Worm (Caenorhabditis elegans) whole organism, L4 larva: Measurements from ENCODE around the gene F19H8.2.
A peak's percentile ranks its signal among the peaks of the same experiment; 100 is the strongest.

Experiments
- F26F4.8 ChIP-seq: fragments of 200-800 bp; sonication (Bioruptor generic); conservative IDR thresholded peaks from 2 replicates; pipeline ENCODE4 v1.3.6; 2022; ENCODE audit warnings: missing genetic modification characterization, missing compliant biosample characterization
- R02D3.7 ChIP-seq: fragments of 150-350 bp; sonication (generic microtip); optimal IDR thresholded peaks from 3 replicates; lab custom pipeline; 2014; ENCODE audit warnings: missing biosample characterization, missing genetic modification characterization
- Y105C5A.15 ChIP-seq: fragments of 200-800 bp; sonication (Bioruptor generic); IDR thresholded peaks from 2 replicates; pipeline ENCODE4 v1.3.6; 2022; ENCODE audit warnings: missing genetic modification characterization, missing compliant biosample characterization
- aha-1 ChIP-seq: fragments of 150-350 bp; peaks from one replicate; lab custom pipeline; 2014; ENCODE audit warnings: missing biosample characterization, missing genetic modification characterization
- aly-2 ChIP-seq: sonication (generic microtip); optimal IDR thresholded peaks from 2 replicates; lab custom pipeline; 2018; ENCODE audit warnings: missing biosample characterization, missing genetic modification characterization
- attf-4 ChIP-seq: sonication (generic microtip); optimal IDR thresholded peaks from 3 replicates; lab custom pipeline; 2017; ENCODE audit warnings: missing biosample characterization, missing genetic modification characterization
- ceh-20 ChIP-seq: fragments of 200-800 bp; sonication (Bioruptor generic); IDR thresholded peaks from 2 replicates; pipeline ENCODE4 v1.3.6; 2022; ENCODE audit warnings: missing genetic modification reagents, missing genetic modification characterization, missing compliant biosample characterization
- ceh-44 ChIP-seq: fragments of 200-800 bp; sonication (Bioruptor generic); IDR thresholded peaks from 2 replicates; pipeline ENCODE4 v1.3.6; 2022; ENCODE audit warnings: missing genetic modification reagents, missing genetic modification characterization, missing compliant biosample characterization
- ceh-82 ChIP-seq: sonication (generic microtip); optimal IDR thresholded peaks from 2 replicates; lab custom pipeline; 2017; ENCODE audit warnings: missing biosample characterization, missing genetic modification characterization
- gei-8 ChIP-seq: fragments of 200-800 bp; sonication (Bioruptor generic); optimal IDR thresholded peaks from 2 replicates; lab custom pipeline; 2018; ENCODE audit warnings: mild to moderate bottlenecking, missing genetic modification characterization, missing compliant biosample characterization
- hif-1 ChIP-seq, 2 experiments: sonication (generic microtip); optimal IDR thresholded peaks; 2 replicates each; lab custom pipeline; 2016 to 2017; ENCODE audit warnings: missing compliant biosample characterization in 2 of 2, missing genetic modification characterization in 2 of 2, missing genetic modification reagents in 2 of 2, missing genotype in 2 of 2, mild to moderate bottlenecking in 1 of 2
- hlh-30 ChIP-seq: sonication (generic microtip); optimal IDR thresholded peaks from 2 replicates; lab custom pipeline; 2017; ENCODE audit warnings: antibody characterized with exemption, mild to moderate bottlenecking, missing genetic modification characterization, missing compliant biosample characterization; ENCODE audit not compliant: insufficient read depth
- hmg-1.1 ChIP-seq: fragments of 200-800 bp; sonication (Bioruptor generic); IDR thresholded peaks from 2 replicates; pipeline ENCODE4 v1.3.6; 2022; ENCODE audit warnings: missing genetic modification reagents, missing genetic modification characterization, missing compliant biosample characterization
- jun-1 ChIP-seq: fragments of 150-350 bp; optimal IDR thresholded peaks from 2 replicates; lab custom pipeline; 2014; ENCODE audit warnings: missing biosample characterization, missing genetic modification reagents, missing genetic modification characterization
- lin-29 ChIP-seq: fragments of 200-800 bp; sonication (Bioruptor generic); IDR thresholded peaks from 2 replicates; pipeline ENCODE4 v1.3.6; 2022; ENCODE audit warnings: missing genetic modification reagents, missing genetic modification characterization, missing compliant biosample characterization
- lin-38 ChIP-seq: fragments of 200-800 bp; sonication (Bioruptor generic); IDR thresholded peaks from 2 replicates; pipeline ENCODE4 v1.3.6; 2022; ENCODE audit warnings: missing genetic modification reagents, missing genetic modification characterization, missing compliant biosample characterization
- lin-39 ChIP-seq: fragments of 150-350 bp; optimal IDR thresholded peaks from 2 replicates; lab custom pipeline; 2014; ENCODE audit warnings: missing biosample characterization, missing genetic modification reagents, missing genetic modification characterization
- lir-3 ChIP-seq: sonication (generic microtip); optimal IDR thresholded peaks from 2 replicates; lab custom pipeline; 2016; ENCODE audit warnings: mild to moderate bottlenecking, missing genetic modification characterization, missing compliant biosample characterization
- lsy-2 ChIP-seq, 2 experiments: fragments of 150-350 bp in 1 of 2; sonication (generic microtip) in 1 of 2; optimal IDR thresholded peaks; 2 replicates each; lab custom pipeline; 2014 to 2017; ENCODE audit warnings: missing biosample characterization in 2 of 2, missing genetic modification characterization in 2 of 2
- mdt-29 ChIP-seq: fragments of 200-800 bp; sonication (Bioruptor generic); IDR thresholded peaks from 2 replicates; pipeline ENCODE4 v1.3.6; 2022; ENCODE audit warnings: missing genetic modification reagents, missing genetic modification characterization, missing compliant biosample characterization
- mxl-2 ChIP-seq: fragments of 200-800 bp; sonication (Bioruptor generic); conservative IDR thresholded peaks from 2 replicates; pipeline ENCODE4 v1.3.6; 2022; ENCODE audit warnings: missing genetic modification reagents, missing genetic modification characterization, missing compliant biosample characterization
- mxl-3 ChIP-seq: fragments of 200-800 bp; sonication (Bioruptor generic); optimal IDR thresholded peaks from 2 replicates; lab custom pipeline; 2018; ENCODE audit warnings: mild to moderate bottlenecking, missing genetic modification characterization, missing compliant biosample characterization
- nhr-102 ChIP-seq: sonication (generic microtip); optimal IDR thresholded peaks from 2 replicates; lab custom pipeline; 2016; ENCODE audit warnings: mild to moderate bottlenecking, missing genetic modification characterization, moderate library complexity, missing compliant biosample characterization
- nhr-237 ChIP-seq: sonication (generic microtip); optimal IDR thresholded peaks from 2 replicates; lab custom pipeline; 2017; ENCODE audit warnings: missing biosample characterization, missing genetic modification characterization
- nhr-25 ChIP-seq: sonication (generic microtip); optimal IDR thresholded peaks from 2 replicates; lab custom pipeline; 2017; ENCODE audit warnings: missing genetic modification characterization, mild to moderate bottlenecking, missing compliant biosample characterization, antibody characterized with exemption, moderate library complexity, borderline replicate concordance; ENCODE audit not compliant: insufficient read depth
- nhr-42 ChIP-seq: fragments of 200-800 bp; sonication (Bioruptor generic); IDR thresholded peaks from 2 replicates; pipeline ENCODE4 v1.3.6; 2022; ENCODE audit warnings: missing genetic modification characterization, missing compliant biosample characterization
- nhr-76 ChIP-seq: fragments of 150-350 bp; optimal IDR thresholded peaks from 2 replicates; lab custom pipeline; 2014; ENCODE audit warnings: missing biosample characterization, missing genetic modification characterization
- php-3 ChIP-seq: fragments of 200-800 bp; sonication (Bioruptor generic); IDR thresholded peaks from 2 replicates; pipeline ENCODE4 v1.3.6; 2022; ENCODE audit warnings: missing genetic modification reagents, missing genetic modification characterization, missing compliant biosample characterization
- rbr-2 ChIP-seq: sonication (generic microtip); optimal IDR thresholded peaks from 2 replicates; lab custom pipeline; 2016; ENCODE audit warnings: missing genotype, missing genetic modification characterization, missing compliant biosample characterization
- set-16 ChIP-seq: fragments of 200-800 bp; sonication (Bioruptor generic); IDR thresholded peaks from 2 replicates; pipeline ENCODE4 v1.3.6; 2022; ENCODE audit warnings: missing genetic modification reagents, missing genetic modification characterization, missing compliant biosample characterization
- skn-1 ChIP-seq: fragments of 150-350 bp; optimal IDR thresholded peaks from 2 replicates; lab custom pipeline; 2014; ENCODE audit warnings: missing biosample characterization, missing genetic modification characterization
- snpc-1.2 ChIP-seq: fragments of 200-800 bp; sonication (Bioruptor generic); IDR thresholded peaks from 2 replicates; pipeline ENCODE4 v1.3.6; 2022; ENCODE audit warnings: missing genetic modification reagents, missing genetic modification characterization, missing compliant biosample characterization
- snpc-4 ChIP-seq: fragments of 150-350 bp; optimal IDR thresholded peaks from 2 replicates; lab custom pipeline; 2014; ENCODE audit warnings: missing biosample characterization, missing genetic modification characterization
- spr-1 ChIP-seq: sonication (generic microtip); optimal IDR thresholded peaks from 2 replicates; lab custom pipeline; 2016; ENCODE audit warnings: mild to moderate bottlenecking, missing genetic modification characterization, missing compliant biosample characterization
- spr-3 ChIP-seq: fragments of 200-800 bp; sonication (Bioruptor generic); optimal IDR thresholded peaks from 2 replicates; lab custom pipeline; 2018; ENCODE audit warnings: mild to moderate bottlenecking, missing genetic modification characterization, missing compliant biosample characterization
- unc-62 ChIP-seq, 3 experiments: fragments of 150-350 bp in 1 of 3; sonication (generic microtip); optimal IDR thresholded peaks in 2 of 3; peaks in 1 of 3; 1 replicate in 1 of 3; 2 replicates in 2 of 3; lab custom pipeline; 2014 to 2017; ENCODE audit warnings: missing biosample characterization in 3 of 3, missing genetic modification characterization in 3 of 3, missing genetic modification reagents in 3 of 3, missing genotype in 1 of 3
- zip-11 ChIP-seq: fragments of 200-800 bp; sonication (Bioruptor generic); IDR thresholded peaks from 2 replicates; pipeline ENCODE4 v1.3.6; 2022; ENCODE audit warnings: missing genetic modification characterization, missing compliant biosample characterization
- zip-2 ChIP-seq: fragments of 150-350 bp; optimal IDR thresholded peaks from 2 replicates; lab custom pipeline; 2014; ENCODE audit warnings: missing biosample characterization, missing genetic modification characterization
- ztf-7 ChIP-seq: fragments of 150-350 bp; optimal IDR thresholded peaks from 2 replicates; lab custom pipeline; 2014; ENCODE audit warnings: missing biosample characterization, missing genetic modification characterization

The F19H8.2 gene

ce11 chrII:14635179-14635578, 29.5 kb upstream of the F19H8.2 start (continued):
- TF ChIP-seq nhr-102 (tag; lab: Kevin White, UChicago) = peak; percentile 40
- TF ChIP-seq R02D3.7 (tag; lab: Kevin White, UChicago) = no peak
- TF ChIP-seq lin-39 (tag; lab: Kevin White, UChicago) = no peak
- TF ChIP-seq lin-29 (GFP tag; lab: Robert Waterston, UW) = no peak
- TF ChIP-seq lir-3 = no peak
- no peak for TF ChIP-seq zip-2 (tag; lab: Kevin White, UChicago)
- TF ChIP-seq F26F4.8 (GFP tag; lab: Robert Waterston, UW) = peak; percentile 83; the same call in 1 of the 2 replicates
- peak; percentile 91 for TF ChIP-seq nhr-42 (GFP tag; lab: Robert Waterston, UW)
- TF ChIP-seq rbr-2 (tag; lab: Kevin White, UChicago) = peak; percentile 38
- no peak for TF ChIP-seq attf-4
- peak; percentile 5; the same call in 1 of the 2 replicates for TF ChIP-seq ceh-44 (GFP tag; lab: Robert Waterston, UW)
- TF ChIP-seq aly-2 (tag; lab: Kevin White, UChicago) = no peak
- peak; percentile 67 for TF ChIP-seq lin-38 (GFP tag; lab: Robert Waterston, UW)
- TF ChIP-seq zip-11 (GFP tag; lab: Robert Waterston, UW) = no peak
- no peak for TF ChIP-seq ztf-7 (tag; lab: Kevin White, UChicago)
- TF ChIP-seq nhr-76 (tag; lab: Kevin White, UChicago) = no peak
- no peak for TF ChIP-seq spr-3 (GFP tag; lab: Kevin White, UChicago)
- no peak for TF ChIP-seq snpc-1.2
- no peak for TF ChIP-seq mxl-2
- peak; percentile 10 for TF ChIP-seq mxl-3 (GFP tag; lab: Kevin White, UChicago)
- no peak for TF ChIP-seq nhr-25 (tag; lab: Kevin White, UChicago)
- peak; percentile 46; the same call in 1 of the 2 replicates for TF ChIP-seq php-3
- TF ChIP-seq Y105C5A.15 (GFP tag; lab: Robert Waterston, UW) = no peak
- TF ChIP-seq mdt-29 (GFP tag; lab: Robert Waterston, UW) = no peak
- no peak for TF ChIP-seq nhr-237

ce11 chrII:14634042-14634441, 28.4 kb upstream of the F19H8.2 start:
- no peak for TF ChIP-seq unc-62 (GFP tag; optimal IDR thresholded peaks at IDR 0.05 in 1 of 2; lab: Kevin White, UChicago)
- no peak for TF ChIP-seq unc-62 (tag; optimal IDR thresholded peaks at IDR 0.05; lab: Kevin White, UChicago)
- no peak for TF ChIP-seq spr-3 (GFP tag; lab: Kevin White, UChicago)
- TF ChIP-seq aha-1 = peak; percentile 61
- no peak for TF ChIP-seq Y105C5A.15 (GFP tag; lab: Robert Waterston, UW)
- no peak for TF ChIP-seq skn-1 (tag; lab: Kevin White, UChicago)
- no peak for TF ChIP-seq hif-1 (tag; optimal IDR thresholded peaks at IDR 0.05; lab: Kevin White, UChicago)
- no peak for TF ChIP-seq ceh-20 (GFP tag; lab: Robert Waterston, UW)
- TF ChIP-seq lin-39 (tag; lab: Kevin White, UChicago) = no peak
- no peak for TF ChIP-seq mxl-3 (GFP tag; lab: Kevin White, UChicago)
- no peak for TF ChIP-seq ceh-82 (tag; lab: Kevin White, UChicago)
- peak; percentile 63 for TF ChIP-seq set-16 (GFP tag; lab: Robert Waterston, UW)
- no peak for TF ChIP-seq spr-1 (tag; lab: Kevin White, UChicago)
- no peak for TF ChIP-seq hmg-1.1 (GFP tag; lab: Robert Waterston, UW)
- no peak for TF ChIP-seq jun-1 (tag; lab: Kevin White, UChicago)
- TF ChIP-seq snpc-4 = no peak
- no peak for TF ChIP-seq lsy-2 (tag; optimal IDR thresholded peaks at IDR 0.05; lab: Kevin White, UChicago)
- no peak for TF ChIP-seq hlh-30 (tag; lab: Kevin White, UChicago)
- no peak for TF ChIP-seq gei-8 (GFP tag; lab: Kevin White, UChicago)
- TF ChIP-seq, all 104 proteins: peak for 2
